Fruit fly (Drosophila melanogaster): ENCODE measurements around the gene CG8668.

Gene CG8668

dm6 chr2L:8133772-8134386 lies 7.1 kb downstream of the CG8668 start:
- TF ChIP-seq Myc (optimal IDR thresholded peaks at IDR 0.05) (no peak), Sin3A (optimal IDR thresholded peaks at IDR 0.05) (no peak), psq (optimal IDR thresholded peaks at IDR 0.05) (no peak), insv (optimal IDR thresholded peaks at IDR 0.05) (no peak), ttk (optimal IDR thresholded peaks at IDR 0.05) (no peak), h (optimal IDR thresholded peaks at IDR 0.05) (no peak)

dm6 chr2L:8142760-8143159 lies 16.0 kb downstream of the CG8668 start:
- TF ChIP-seq Sin3A (optimal IDR thresholded peaks at IDR 0.05) = no peak
- no peak for TF ChIP-seq h (optimal IDR thresholded peaks at IDR 0.05)
- TF ChIP-seq ttk (optimal IDR thresholded peaks at IDR 0.05) = no peak
- no peak for TF ChIP-seq psq (optimal IDR thresholded peaks at IDR 0.05)
- no peak for TF ChIP-seq insv (optimal IDR thresholded peaks at IDR 0.05)
- no peak for TF ChIP-seq Myc (optimal IDR thresholded peaks at IDR 0.05)

- TF ChIP-seq ttk (optimal IDR thresholded peaks at IDR 0.05) = no peak
- TF ChIP-seq h (optimal IDR thresholded peaks at IDR 0.05) = no peak
- no peak for TF ChIP-seq insv (optimal IDR thresholded peaks at IDR 0.05)
- TF ChIP-seq Myc (optimal IDR thresholded peaks at IDR 0.05) = no peak
- TF ChIP-seq Sin3A (optimal IDR thresholded peaks at IDR 0.05) = no peak
- TF ChIP-seq psq (optimal IDR thresholded peaks at IDR 0.05) = no peak
Measured at dm6 chr2L:8143947-8144346, 17.1 kb downstream of the CG8668 start, which contains the start of gene CG42762. Gene CG42762, minus strand, starts transcription at chr2L:8144047.

- TF ChIP-seq insv (optimal IDR thresholded peaks at IDR 0.05) (no peak), psq (optimal IDR thresholded peaks at IDR 0.05) (no peak), ttk (optimal IDR thresholded peaks at IDR 0.05) (no peak), Sin3A (optimal IDR thresholded peaks at IDR 0.05) (no peak), h (optimal IDR thresholded peaks at IDR 0.05) (no peak), Myc (optimal IDR thresholded peaks at IDR 0.05) (no peak)
Measured at dm6 chr2L:8145067-8145808, 18.4 kb downstream of the CG8668 start, which contains the start of the genes CG42763 and CG43394. Gene CG42763, minus strand, starts transcription at chr2L:8145107. Gene CG43394, plus strand, starts transcription at chr2L:8145758.

- TF ChIP-seq Myc (optimal IDR thresholded peaks at IDR 0.05) (no peak), ttk (optimal IDR thresholded peaks at IDR 0.05) (no peak), psq (optimal IDR thresholded peaks at IDR 0.05) (no peak), insv (optimal IDR thresholded peaks at IDR 0.05) (no peak), Sin3A (optimal IDR thresholded peaks at IDR 0.05) (no peak), h (optimal IDR thresholded peaks at IDR 0.05) (no peak)
Measured at dm6 chr2L:8146994-8147661, 20.3 kb downstream of the CG8668 start, which contains the start of gene CG31606. Gene CG31606, plus strand, starts transcription at chr2L:8147611.

- TF ChIP-seq Myc (optimal IDR thresholded peaks at IDR 0.05) (no peak), insv (optimal IDR thresholded peaks at IDR 0.05) (no peak), h (optimal IDR thresholded peaks at IDR 0.05) (no peak), psq (optimal IDR thresholded peaks at IDR 0.05) (no peak), Sin3A (optimal IDR thresholded peaks at IDR 0.05) (no peak), ttk (optimal IDR thresholded peaks at IDR 0.05) (no peak)
Measured at dm6 chr2L:8148514-8149085, 21.8 kb downstream of the CG8668 start.

dm6 chr2L:8156682-8157081 lies 29.9 kb downstream of the CG8668 start:
- no peak for TF ChIP-seq Sin3A (optimal IDR thresholded peaks at IDR 0.05)
- TF ChIP-seq ttk (optimal IDR thresholded peaks at IDR 0.05) = no peak
- no peak for TF ChIP-seq Myc (optimal IDR thresholded peaks at IDR 0.05)
- TF ChIP-seq insv (optimal IDR thresholded peaks at IDR 0.05) = no peak
- TF ChIP-seq h (optimal IDR thresholded peaks at IDR 0.05) = no peak
- TF ChIP-seq psq (optimal IDR thresholded peaks at IDR 0.05) = no peak

dm6 chr2L:8157166-8157565 lies 30.4 kb downstream of the CG8668 start:
- TF ChIP-seq ttk (optimal IDR thresholded peaks at IDR 0.05) = no peak
- no peak for TF ChIP-seq Myc (optimal IDR thresholded peaks at IDR 0.05)
- no peak for TF ChIP-seq Sin3A (optimal IDR thresholded peaks at IDR 0.05)
- TF ChIP-seq insv (optimal IDR thresholded peaks at IDR 0.05) = no peak
- TF ChIP-seq psq (optimal IDR thresholded peaks at IDR 0.05) = no peak
- TF ChIP-seq h (optimal IDR thresholded peaks at IDR 0.05) = no peak

- TF ChIP-seq ttk (optimal IDR thresholded peaks at IDR 0.05) (no peak), Sin3A (optimal IDR thresholded peaks at IDR 0.05) (no peak)
Measured at dm6 chr2L:8159498-8159897, 32.7 kb downstream of the CG8668 start, which contains the start of the genes PAPLA1 and Rbsn-5. Gene PAPLA1, minus strand, starts transcription at chr2L:8159638. Gene Rbsn-5, plus strand, starts transcription at chr2L:8159832.

- no peak for TF ChIP-seq psq (optimal IDR thresholded peaks at IDR 0.05)
- no peak for TF ChIP-seq ttk (optimal IDR thresholded peaks at IDR 0.05)
- TF ChIP-seq insv (optimal IDR thresholded peaks at IDR 0.05) = no peak
- no peak for TF ChIP-seq Sin3A (optimal IDR thresholded peaks at IDR 0.05)
- TF ChIP-seq h (optimal IDR thresholded peaks at IDR 0.05) = no peak
- no peak for TF ChIP-seq Myc (optimal IDR thresholded peaks at IDR 0.05)
Measured at dm6 chr2L:8161994-8162306, 35.1 kb downstream of the CG8668 start.

- TF ChIP-seq Sin3A (optimal IDR thresholded peaks at IDR 0.05) (no peak), h (optimal IDR thresholded peaks at IDR 0.05) (no peak), psq (optimal IDR thresholded peaks at IDR 0.05) (no peak), ttk (optimal IDR thresholded peaks at IDR 0.05) (no peak), insv (optimal IDR thresholded peaks at IDR 0.05) (no peak), Myc (optimal IDR thresholded peaks at IDR 0.05) (no peak)
Measured at dm6 chr2L:8162307-8163024, 35.7 kb downstream of the CG8668 start, which contains the start of gene Acbp1. Gene Acbp1, minus strand, starts transcription at chr2L:8162452.
